Worm (Caenorhabditis elegans): ENCODE data around the gene srx-20.

DNA sequence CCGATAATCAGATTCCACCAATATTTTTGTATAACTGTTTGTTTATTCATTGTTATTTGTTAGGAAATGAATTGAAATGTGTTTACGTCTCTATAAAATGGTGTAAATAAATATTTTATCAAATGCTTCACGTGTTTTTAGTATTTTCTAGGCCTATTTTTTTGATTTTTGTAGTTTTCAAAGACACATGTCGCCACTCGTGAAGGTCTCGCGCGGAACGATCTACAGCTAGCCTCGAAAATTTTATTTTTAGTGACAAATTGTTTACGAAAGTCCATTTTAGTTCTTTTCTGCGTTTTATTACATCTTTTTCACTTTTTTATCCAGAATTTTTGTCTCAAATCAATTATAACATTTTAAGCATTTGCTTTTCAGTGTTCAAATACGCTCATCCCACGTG lies 35.7 kb downstream of the srx-20 start, which contains the start of gene T22D1.5:
- TF ChIP-seq mep-1 (tag; optimal IDR thresholded peaks at IDR 0.05) = no peak
- no peak for TF ChIP-seq elt-1 (tag; optimal IDR thresholded peaks at IDR 0.05; ENCODE audit: borderline replicate concordance, insufficient read depth)
- TF ChIP-seq ztf-11 (tag; optimal IDR thresholded peaks at IDR 0.05) = no peak
- TF ChIP-seq snpc-4 (tag; optimal IDR thresholded peaks at IDR 0.05) = no peak
- TF ChIP-seq flh-1 (GFP tag; optimal IDR thresholded peaks at IDR 0.05) = no peak
- TF ChIP-seq sptf-1 (tag; optimal IDR thresholded peaks at IDR 0.05) = no peak
- no peak for TF ChIP-seq nhr-237 (tag; optimal IDR thresholded peaks at IDR 0.05)
- no peak for TF ChIP-seq lsy-2 (tag; optimal IDR thresholded peaks at IDR 0.05)
- no peak for TF ChIP-seq lin-32 (GFP tag; optimal IDR thresholded peaks at IDR 0.05)
- no peak for TF ChIP-seq elt-3 (tag; optimal IDR thresholded peaks at IDR 0.05)
- no peak for TF ChIP-seq unc-62 (GFP tag; optimal IDR thresholded peaks at IDR 0.05)
- TF ChIP-seq ces-1 (GFP tag; optimal IDR thresholded peaks at IDR 0.05) = no peak
- TF ChIP-seq nhr-28 (tag; optimal IDR thresholded peaks at IDR 0.05) = no peak
- TF ChIP-seq lin-13 (tag; optimal IDR thresholded peaks at IDR 0.05) = no peak

All from whole organism, mixed stage, embryonic.